Worm (Caenorhabditis elegans) whole organism, L3 larva: ENCODE measurements around the gene fbxa-170.
"Not testable (repeated sequence)": the region's sequence is repeated elsewhere in the genome, so short reads cannot be mapped to it uniquely, and the experiment has no call there.

Experiments
- R02D3.7 ChIP-seq: fragments of 150-350 bp; optimal IDR thresholded peaks from 2 replicates; lab custom pipeline; 2014; ENCODE audit warnings: missing biosample characterization, missing genetic modification characterization
- aly-2 ChIP-seq: fragments of 150-350 bp; optimal IDR thresholded peaks from 2 replicates; lab custom pipeline; 2014; ENCODE audit warnings: missing biosample characterization, missing genetic modification characterization
- ama-1 ChIP-seq: fragments of 150-350 bp; optimal IDR thresholded peaks from 2 replicates; lab custom pipeline; 2018
- ceh-16 ChIP-seq: sonication (generic microtip); optimal IDR thresholded peaks from 2 replicates; lab custom pipeline; 2017; ENCODE audit warnings: missing biosample characterization, missing genetic modification characterization
- ceh-28 ChIP-seq: fragments of 150-350 bp; optimal IDR thresholded peaks from 2 replicates; lab custom pipeline; 2014; ENCODE audit warnings: missing biosample characterization, missing genetic modification reagents, missing genetic modification characterization
- ceh-82 ChIP-seq: fragments of 150-350 bp; optimal IDR thresholded peaks from 2 replicates; lab custom pipeline; 2014; ENCODE audit warnings: missing biosample characterization, missing genetic modification characterization
- daf-12 ChIP-seq: fragments of 150-350 bp; optimal IDR thresholded peaks from 2 replicates; lab custom pipeline; 2014; ENCODE audit warnings: missing biosample characterization, missing genetic modification reagents, missing genetic modification characterization
- egl-27 ChIP-seq: sonication (generic microtip); optimal IDR thresholded peaks from 4 replicates; lab custom pipeline; 2017; ENCODE audit warnings: missing biosample characterization, missing genetic modification reagents, missing genetic modification characterization
- egl-5 ChIP-seq: fragments of 150-350 bp; optimal IDR thresholded peaks from 2 replicates; lab custom pipeline; 2017; ENCODE audit warnings: missing biosample characterization, missing genetic modification reagents, missing genetic modification characterization, inconsistent platforms
- elt-3 ChIP-seq, 3 experiments: fragments of 150-350 bp in 1 of 3; sonication (generic microtip) in 2 of 3; optimal IDR thresholded peaks; 2 replicates in 2 of 3; 4 replicates in 1 of 3; lab custom pipeline; 2014 to 2017; ENCODE audit warnings: missing biosample characterization in 3 of 3, missing genetic modification characterization in 3 of 3
- eor-1 ChIP-seq, 2 experiments: fragments of 150-350 bp; optimal IDR thresholded peaks; 2 replicates each; lab custom pipeline; 2014 to 2018; ENCODE audit warnings: missing biosample characterization in 2 of 2, missing genetic modification characterization in 2 of 2
- fkh-10 ChIP-seq: sonication (generic microtip); optimal IDR thresholded peaks from 2 replicates; lab custom pipeline; 2017; ENCODE audit warnings: missing biosample characterization, missing genetic modification reagents, missing genetic modification characterization
- fos-1 ChIP-seq: fragments of 150-350 bp; optimal IDR thresholded peaks from 2 replicates; lab custom pipeline; 2014; ENCODE audit warnings: missing biosample characterization, missing genetic modification characterization
- hmg-11 ChIP-seq: sonication (generic microtip); optimal IDR thresholded peaks from 2 replicates; lab custom pipeline; 2016; ENCODE audit warnings: missing genetic modification characterization, missing compliant biosample characterization
- lsy-12 ChIP-seq: sonication (generic microtip); optimal IDR thresholded peaks from 2 replicates; lab custom pipeline; 2016; ENCODE audit warnings: mild to moderate bottlenecking, missing genetic modification characterization, missing compliant biosample characterization
- mdl-1 ChIP-seq: fragments of 150-350 bp; optimal IDR thresholded peaks from 2 replicates; lab custom pipeline; 2014; ENCODE audit warnings: missing biosample characterization, missing genetic modification characterization
- mml-1 ChIP-seq: fragments of 150-350 bp; sonication (generic microtip); optimal IDR thresholded peaks from 3 replicates; lab custom pipeline; 2014; ENCODE audit warnings: missing biosample characterization, missing genetic modification characterization
- nfya-1 ChIP-seq: sonication (generic microtip); optimal IDR thresholded peaks from 2 replicates; lab custom pipeline; 2017; ENCODE audit warnings: missing genetic modification characterization, mild to moderate bottlenecking, missing compliant biosample characterization, antibody characterized with exemption, moderate library complexity; ENCODE audit not compliant: insufficient read depth
- nhr-12 ChIP-seq: fragments of 150-350 bp; optimal IDR thresholded peaks from 2 replicates; lab custom pipeline; 2014; ENCODE audit warnings: missing biosample characterization, missing genetic modification characterization
- nhr-23 ChIP-seq: fragments of 150-350 bp; optimal IDR thresholded peaks from 2 replicates; lab custom pipeline; 2014; ENCODE audit warnings: missing biosample characterization, missing genetic modification reagents, missing genetic modification characterization
- nhr-237 ChIP-seq: fragments of 150-350 bp; optimal IDR thresholded peaks from 2 replicates; lab custom pipeline; 2014; ENCODE audit warnings: missing biosample characterization, missing genetic modification characterization
- nhr-28 ChIP-seq: fragments of 150-350 bp; optimal IDR thresholded peaks from 2 replicates; lab custom pipeline; 2014; ENCODE audit warnings: missing biosample characterization, missing genetic modification characterization
- nhr-67 ChIP-seq: fragments of 150-350 bp; optimal IDR thresholded peaks from 2 replicates; lab custom pipeline; 2014; ENCODE audit warnings: missing biosample characterization, missing genetic modification characterization
- nhr-76 ChIP-seq: fragments of 150-350 bp; sonication (generic microtip); optimal IDR thresholded peaks from 5 replicates; lab custom pipeline; 2014; ENCODE audit warnings: missing biosample characterization, missing genetic modification characterization
- nhr-77 ChIP-seq: fragments of 150-350 bp; optimal IDR thresholded peaks from 2 replicates; lab custom pipeline; 2014; ENCODE audit warnings: missing biosample characterization, missing genetic modification characterization
- pha-4 ChIP-seq: fragments of 150-350 bp; optimal IDR thresholded peaks from 2 replicates; lab custom pipeline; 2014; ENCODE audit warnings: missing biosample characterization, missing genetic modification reagents, missing genetic modification characterization
- sea-2 ChIP-seq: fragments of 150-350 bp; sonication (generic microtip); optimal IDR thresholded peaks from 4 replicates; lab custom pipeline; 2014; ENCODE audit warnings: missing biosample characterization, missing genetic modification reagents, missing genetic modification characterization
- skn-1 ChIP-seq: fragments of 150-350 bp; optimal IDR thresholded peaks from 2 replicates; lab custom pipeline; 2014; ENCODE audit warnings: missing biosample characterization, missing genetic modification characterization
- tbx-2 ChIP-seq: sonication (generic microtip); optimal IDR thresholded peaks from 2 replicates; lab custom pipeline; 2016; ENCODE audit warnings: mild to moderate bottlenecking, missing genetic modification characterization, missing compliant biosample characterization
- unc-39 ChIP-seq: sonication (generic microtip); optimal IDR thresholded peaks from 4 replicates; lab custom pipeline; 2017; ENCODE audit warnings: missing biosample characterization, missing genetic modification characterization
- unc-62 ChIP-seq: fragments of 150-350 bp; sonication (generic microtip); optimal IDR thresholded peaks from 4 replicates; lab custom pipeline; 2014; ENCODE audit warnings: missing biosample characterization, missing genetic modification reagents, missing genetic modification characterization
- zag-1 ChIP-seq: fragments of 150-350 bp; optimal IDR thresholded peaks from 2 replicates; lab custom pipeline; 2014; ENCODE audit warnings: missing biosample characterization, missing genetic modification characterization
- ztf-4 ChIP-seq: fragments of 150-350 bp; optimal IDR thresholded peaks from 2 replicates; lab custom pipeline; 2014; ENCODE audit warnings: missing biosample characterization, missing genetic modification characterization

Gene fbxa-170

DNA sequence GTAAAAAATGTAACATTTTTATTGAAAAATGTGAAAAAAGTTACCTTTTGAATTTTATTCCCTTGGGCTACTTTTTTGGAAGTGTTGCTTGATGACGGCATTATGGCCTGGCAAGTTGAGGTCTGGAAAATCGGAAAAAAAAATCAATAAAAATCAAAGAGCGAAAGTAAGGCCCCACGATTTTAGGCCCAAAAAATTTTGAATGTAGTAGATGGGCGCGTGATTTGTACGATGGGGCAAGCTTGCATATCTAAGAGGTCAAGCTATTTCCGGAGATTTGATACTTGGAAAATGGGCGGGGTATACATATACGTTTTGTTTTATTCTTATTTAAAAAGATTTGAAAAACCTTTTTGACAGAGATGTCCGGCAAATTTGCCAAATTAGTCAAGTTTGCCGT is 28.6 kb upstream of the fbxa-170 start, which contains the start of gene F07G6.5:
Gene F07G6.5, minus strand, starts transcription at position 101 of the 400 bp plus-strand sequence.
- no peak for TF ChIP-seq tbx-2 (tag; lab: Kevin White, UChicago)
- TF ChIP-seq ceh-28 (tag; lab: Kevin White, UChicago), result no peak
- no peak for TF ChIP-seq zag-1 (tag; lab: Kevin White, UChicago)
- no peak for TF ChIP-seq fkh-10 (GFP tag; lab: Kevin White, UChicago)
- TF ChIP-seq hmg-11 (tag; lab: Kevin White, UChicago), result no peak
- TF ChIP-seq fos-1 (tag; lab: Kevin White, UChicago), result no peak
- no peak for TF ChIP-seq egl-5 (tag; lab: Kevin White, UChicago)
- TF ChIP-seq ztf-4, result no peak
- no peak for TF ChIP-seq ceh-82
- no peak for TF ChIP-seq aly-2 (tag; lab: Kevin White, UChicago)
- TF ChIP-seq nhr-12 (tag; lab: Kevin White, UChicago), result no peak
- TF ChIP-seq egl-27 (tag; lab: Kevin White, UChicago), result no peak
- no peak for TF ChIP-seq sea-2 (GFP tag; lab: Kevin White, UChicago)
- no peak for TF ChIP-seq eor-1 (tag; optimal IDR thresholded peaks at IDR 0.05; lab: Kevin White, UChicago)
- no peak for TF ChIP-seq mml-1 (tag; lab: Kevin White, UChicago)

DNA sequence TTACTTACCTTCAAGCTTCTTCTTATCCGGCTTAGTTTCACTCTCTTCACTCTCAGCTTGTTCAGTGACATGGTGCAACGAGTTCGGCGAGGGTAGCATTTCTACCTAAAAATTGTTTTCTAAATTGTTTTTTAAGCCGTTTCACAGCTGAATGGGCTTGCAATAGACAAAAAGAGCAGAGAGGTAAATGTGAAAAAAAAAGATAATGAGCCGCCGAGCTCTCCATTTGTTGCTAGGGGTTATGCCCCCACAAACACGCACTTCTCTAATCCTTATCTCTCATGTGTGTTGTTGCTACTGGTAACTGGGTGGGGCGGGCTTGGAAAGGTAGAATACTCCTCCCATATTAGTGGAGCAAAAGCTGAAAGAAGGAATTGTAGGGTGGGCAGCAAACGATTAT is 25.9 kb upstream of the fbxa-170 start, which contains the start of gene C36C9.5:
Gene C36C9.5, minus strand, starts transcription at position 101 of the 400 bp plus-strand sequence.
- TF ChIP-seq pha-4 (no peak), ceh-82 (no peak), lsy-12 (tag; lab: Kevin White, UChicago) (no peak), nhr-76 (no peak), unc-62 (GFP tag; lab: Kevin White, UChicago) (no peak)

DNA sequence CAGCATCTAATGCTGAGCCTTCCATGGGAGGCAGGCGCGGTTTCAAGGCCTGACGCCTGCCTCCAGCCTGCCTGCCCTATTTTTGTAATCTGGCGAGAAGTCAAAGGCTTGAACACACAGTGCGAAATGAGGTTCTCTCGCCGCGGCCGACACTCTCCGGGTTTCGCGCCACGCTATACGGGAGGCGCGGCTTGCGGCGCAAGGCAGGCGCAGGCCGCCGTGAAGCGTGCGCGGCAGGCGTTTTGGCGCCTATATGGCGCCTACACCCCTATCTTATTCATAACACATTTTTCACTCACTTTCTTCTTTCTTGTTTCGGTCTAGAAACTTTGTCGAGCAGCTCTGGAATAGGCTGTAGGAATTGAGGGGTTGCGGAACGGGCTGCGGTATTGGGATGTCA is 25.1 kb upstream of the fbxa-170 start:
- TF ChIP-seq ceh-16 (tag; lab: Kevin White, UChicago) (no peak), mdl-1 (tag; lab: Kevin White, UChicago) (no peak), egl-27 (tag; lab: Kevin White, UChicago) (no peak), fkh-10 (GFP tag; lab: Kevin White, UChicago) (no peak), lsy-12 (tag; lab: Kevin White, UChicago) (no peak), nhr-76 (no peak), nfya-1 (tag; lab: Kevin White, UChicago) (no peak), nhr-67 (tag; lab: Kevin White, UChicago) (no peak), tbx-2 (tag; lab: Kevin White, UChicago) (no peak), nhr-77 (tag; lab: Kevin White, UChicago) (no peak), aly-2 (tag; lab: Kevin White, UChicago) (no peak), R02D3.7 (tag; lab: Kevin White, UChicago) (no peak), mml-1 (tag; lab: Kevin White, UChicago) (no peak), unc-39 (tag; lab: Kevin White, UChicago) (no peak), nhr-23 (tag; lab: Kevin White, UChicago) (no peak)

DNA sequence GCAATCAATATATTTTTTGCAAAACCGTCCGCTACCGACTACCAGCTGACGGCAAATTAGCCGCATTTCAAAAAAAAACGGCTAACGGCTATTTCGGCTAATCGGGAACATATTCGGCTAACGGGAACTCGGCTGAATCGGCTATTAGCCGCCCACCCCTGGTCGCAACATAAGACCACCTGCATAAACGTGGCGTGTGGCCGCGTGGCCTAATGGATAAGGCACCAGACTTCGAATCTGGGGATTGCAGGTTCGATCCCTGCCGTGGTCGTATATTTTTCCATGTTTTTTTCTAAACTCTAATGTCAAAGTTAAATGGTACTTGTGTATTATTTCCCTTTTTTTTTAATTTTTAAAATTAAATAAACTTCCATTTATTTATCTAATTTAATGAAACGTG is 20.6 kb upstream of the fbxa-170 start:
- no peak for TF ChIP-seq unc-39 (tag; lab: Kevin White, UChicago)
- TF ChIP-seq nhr-67 (tag; lab: Kevin White, UChicago), result no peak
- TF ChIP-seq daf-12, result no peak
- no peak for TF ChIP-seq zag-1 (tag; lab: Kevin White, UChicago)
- no peak for TF ChIP-seq ama-1 (lab: Kevin White, UChicago)

DNA sequence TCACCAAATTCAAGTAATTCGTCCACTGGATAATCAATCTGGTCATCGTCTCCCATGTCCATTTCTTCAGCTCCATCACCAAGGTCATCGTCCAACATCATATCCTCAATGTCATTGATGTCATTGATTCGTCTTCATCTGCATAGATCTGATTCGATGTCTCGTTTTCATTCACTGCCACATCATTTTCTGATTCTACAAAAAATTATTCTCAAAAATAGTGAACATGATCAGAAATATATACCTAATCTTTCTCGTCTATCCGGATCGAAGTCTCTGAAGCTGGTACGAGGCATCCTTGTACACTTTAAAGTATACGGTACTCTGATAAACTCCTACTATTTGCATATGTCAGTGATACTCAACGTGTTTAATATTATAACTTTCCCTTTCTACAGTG is 19.0 kb upstream of the fbxa-170 start, which contains the start of gene C36C9.4:
Gene C36C9.4, minus strand, starts transcription at position 101 of the 400 bp plus-strand sequence.
- TF ChIP-seq nhr-28 (tag; lab: Kevin White, UChicago); eor-1 (tag; optimal IDR thresholded peaks at IDR 0.05; lab: Kevin White, UChicago); skn-1: not testable (repeated sequence)

DNA sequence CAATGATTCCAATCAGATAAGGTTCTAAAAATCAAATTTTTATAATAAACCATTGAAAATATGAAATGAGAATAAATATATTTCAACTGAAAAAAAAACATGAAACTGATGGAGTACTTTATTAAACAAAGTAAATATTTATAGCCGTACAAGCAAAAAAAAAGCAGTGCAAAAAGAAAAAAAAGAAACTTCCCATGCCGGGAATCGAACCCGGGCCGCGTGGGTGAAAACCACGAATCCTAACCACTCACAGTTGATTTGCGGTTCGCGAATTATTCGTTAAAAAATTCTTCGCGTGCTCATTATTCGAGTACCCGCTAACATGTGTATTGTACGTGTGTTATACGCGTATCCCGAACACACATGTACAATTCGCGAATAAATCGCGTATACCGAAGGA is 13.0 kb upstream of the fbxa-170 start, which contains the start of gene C36C9.6:
Gene C36C9.6, minus strand, starts transcription at position 101 of the 400 bp plus-strand sequence.
- TF ChIP-seq nhr-237 (tag; lab: Kevin White, UChicago); elt-3 (tag; optimal IDR thresholded peaks at IDR 0.05; lab: Kevin White, UChicago); ceh-16 (tag; lab: Kevin White, UChicago): not testable (repeated sequence)
